Fruit fly (Drosophila melanogaster): Measurements from ENCODE around the gene Ance.

dm6 chr2L:13884063-13884656, 21.3 kb upstream of the Ance start:
- TF ChIP-seq Mnt (GFP tag; optimal IDR thresholded peaks at IDR 0.05) (no peak), Clk (GFP tag; optimal IDR thresholded peaks at IDR 0.05) (no peak), CG14711 (tag; optimal IDR thresholded peaks at IDR 0.05) (no peak), bab1 (GFP tag; optimal IDR thresholded peaks at IDR 0.05) (no peak), ovo (GFP tag; optimal IDR thresholded peaks at IDR 0.05) (no peak), CG1620 (GFP tag; optimal IDR thresholded peaks at IDR 0.05) (no peak), kay (GFP tag; ENCODE audit: borderline replicate concordance) (no peak), CG11617 (GFP tag; optimal IDR thresholded peaks at IDR 0.05) (no peak)

Data from whole organism, adult.